Fruit fly (Drosophila melanogaster) ovary, adult (tissue): ENCODE measurements around the gene raskol.

Experiments used
- CG17801 ChIP-seq: fragments of 200-800 bp; optimal IDR thresholded peaks from 2 replicates; lab custom pipeline; 2019; ENCODE audit warnings: missing biosample characterization, mild to moderate bottlenecking, missing genetic modification characterization, moderate library complexity; ENCODE audit not compliant: partially characterized antibody

raskol gene

DNA sequence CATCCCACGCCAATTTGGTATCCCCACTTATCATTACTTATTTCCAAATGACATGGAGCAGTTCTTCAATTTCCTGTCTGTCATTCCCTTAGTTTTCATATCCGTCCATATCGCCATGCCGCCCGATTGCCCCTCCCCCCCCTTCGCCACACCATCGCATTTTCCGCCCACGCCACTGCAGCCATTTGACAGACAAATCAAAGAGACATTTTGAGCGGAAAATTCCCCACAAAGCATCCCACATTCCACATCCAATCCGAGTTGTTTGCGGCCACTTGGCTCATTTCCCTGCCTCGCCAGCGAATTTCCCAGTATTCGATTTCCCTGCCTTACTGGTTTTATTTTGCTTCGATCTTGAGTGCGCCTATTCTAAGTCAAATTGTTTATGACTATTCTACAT is 55.0 kb downstream of the raskol start:
- TF ChIP-seq CG17801 (GFP tag; lab: Kevin White, UChicago): no peak

DNA sequence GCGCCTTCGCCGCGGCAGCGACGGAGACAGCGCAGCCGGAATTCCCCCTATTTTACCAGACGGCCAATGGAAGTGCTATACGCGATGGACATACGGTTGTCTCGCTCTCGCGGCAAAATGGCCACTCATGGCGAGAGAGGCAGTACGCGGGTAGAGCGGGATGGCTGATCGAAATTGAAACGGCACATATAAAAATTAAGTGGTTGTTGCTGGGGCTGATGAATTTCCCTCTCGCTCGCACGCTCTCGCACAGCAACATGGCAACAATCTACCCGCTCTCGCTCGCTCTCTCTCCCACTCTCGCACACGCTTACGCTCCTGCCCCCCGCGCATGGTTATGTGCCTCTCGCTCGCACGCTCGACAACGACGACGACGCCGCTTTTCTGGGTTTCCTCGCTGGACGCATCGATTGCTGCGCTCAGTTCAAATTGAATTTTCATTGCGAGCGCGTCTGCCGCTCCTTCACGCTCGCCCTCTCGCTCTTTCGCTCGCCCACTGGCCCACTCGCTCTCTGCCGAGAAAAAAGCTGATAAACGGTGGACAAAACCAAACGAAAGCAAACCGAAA is 58.3 kb downstream of the raskol start, which contains the start of gene unc-4:
Gene unc-4 (plus strand): TSS at position 440 of the 568 bp plus-strand sequence.
- no peak for TF ChIP-seq CG17801 (GFP tag; lab: Kevin White, UChicago)

DNA sequence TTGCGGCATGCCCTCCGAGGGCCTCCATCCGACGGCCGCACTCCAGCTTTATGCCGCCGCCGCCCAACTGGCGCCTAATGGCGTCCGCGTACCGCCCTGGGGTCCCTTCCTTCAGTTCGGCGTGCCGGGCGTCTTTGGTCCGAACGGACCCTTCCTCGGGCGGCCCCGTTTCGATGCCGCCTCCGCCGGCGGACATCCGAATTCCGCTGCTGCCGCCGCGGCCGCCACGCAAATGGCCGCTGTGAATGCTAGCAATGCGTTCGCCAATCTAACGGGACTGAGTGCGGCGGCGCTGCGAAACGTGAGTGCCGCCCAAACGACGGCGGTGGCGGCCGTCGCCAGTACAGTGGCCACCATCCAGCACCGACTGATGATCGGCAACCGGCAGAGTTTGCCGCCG is 59.2 kb downstream of the raskol start:
- TF ChIP-seq CG17801 (GFP tag; lab: Kevin White, UChicago): no peak

DNA sequence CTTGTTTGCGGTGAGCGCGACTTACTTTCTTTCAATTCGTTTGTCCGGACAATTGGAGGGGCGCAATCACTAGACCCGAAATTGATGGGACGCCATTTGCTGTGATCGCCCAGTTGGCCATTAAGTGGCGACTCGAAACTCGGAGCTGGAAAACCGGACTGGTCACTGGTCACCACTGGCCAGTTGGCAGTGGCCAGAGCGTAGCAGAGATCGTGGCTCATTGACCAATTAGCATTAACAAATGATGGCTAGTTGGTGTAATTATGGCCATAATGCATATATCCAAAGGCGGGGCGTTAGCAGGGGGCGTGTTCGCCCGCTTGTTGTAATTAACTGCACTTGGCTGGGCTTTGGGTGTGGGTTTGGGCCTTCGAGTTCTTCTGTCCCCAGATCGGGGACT is 61.9 kb downstream of the raskol start:
- TF ChIP-seq CG17801 (GFP tag; lab: Kevin White, UChicago): no peak

DNA sequence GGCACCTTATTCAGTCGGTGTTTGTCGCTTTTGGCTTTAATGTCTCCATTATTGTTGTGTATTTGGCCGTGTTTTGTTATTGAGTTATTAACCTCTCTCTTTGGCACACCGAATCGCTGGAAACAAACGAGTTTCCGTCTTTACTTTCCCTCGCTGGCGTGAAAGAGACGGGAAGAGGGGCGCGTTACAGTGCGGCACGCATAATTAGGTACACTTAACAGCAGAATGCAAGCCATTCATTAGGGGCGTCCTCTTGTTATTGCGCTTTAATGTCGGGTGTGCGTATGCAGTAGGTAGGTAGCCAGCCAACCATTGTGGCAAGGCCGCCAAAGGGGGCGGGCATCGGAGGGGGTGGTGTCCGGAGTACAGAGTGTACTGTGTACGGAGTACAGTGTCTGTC is 64.6 kb downstream of the raskol start:
- TF ChIP-seq CG17801 (GFP tag; lab: Kevin White, UChicago): no peak

DNA sequence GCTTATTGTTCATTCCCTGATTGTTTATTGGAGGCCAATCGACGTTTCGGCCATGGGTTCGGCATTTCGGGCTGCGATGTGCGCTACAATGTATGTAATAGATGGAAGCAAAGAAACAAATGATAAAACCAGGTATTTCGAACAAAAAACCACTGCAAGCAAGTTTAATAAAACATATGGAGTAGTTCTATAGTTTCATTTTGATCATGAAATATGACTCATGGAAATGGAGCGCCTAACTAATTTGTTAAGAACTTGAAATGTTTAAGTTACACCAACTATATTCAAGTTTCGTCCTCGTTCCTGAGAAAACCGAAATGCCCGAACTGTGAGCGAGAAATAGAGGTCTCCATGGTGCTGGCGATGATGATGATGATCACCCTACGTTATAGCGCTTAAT is 70.4 kb downstream of the raskol start:
- no peak for TF ChIP-seq CG17801 (GFP tag; lab: Kevin White, UChicago)

DNA sequence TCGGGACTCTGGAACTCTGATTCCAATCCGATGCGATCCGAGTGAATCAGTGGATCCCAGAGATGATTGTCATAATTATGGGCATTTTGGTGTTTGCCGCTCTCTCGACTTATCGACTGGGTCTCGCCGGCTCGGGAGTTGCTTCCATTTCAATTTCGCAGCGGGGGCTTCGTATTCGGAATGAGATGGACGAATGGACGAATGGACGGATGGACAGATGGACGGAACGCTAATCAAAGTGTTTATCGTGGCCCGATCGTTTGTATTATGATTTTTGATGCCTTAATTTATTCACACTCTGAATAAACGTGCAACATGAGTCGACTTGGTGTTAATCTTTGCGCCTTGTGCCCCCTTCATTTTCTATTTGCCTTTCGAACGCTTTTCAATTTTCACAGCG is 70.9 kb downstream of the raskol start:
- TF ChIP-seq CG17801 (GFP tag; lab: Kevin White, UChicago): no peak

DNA sequence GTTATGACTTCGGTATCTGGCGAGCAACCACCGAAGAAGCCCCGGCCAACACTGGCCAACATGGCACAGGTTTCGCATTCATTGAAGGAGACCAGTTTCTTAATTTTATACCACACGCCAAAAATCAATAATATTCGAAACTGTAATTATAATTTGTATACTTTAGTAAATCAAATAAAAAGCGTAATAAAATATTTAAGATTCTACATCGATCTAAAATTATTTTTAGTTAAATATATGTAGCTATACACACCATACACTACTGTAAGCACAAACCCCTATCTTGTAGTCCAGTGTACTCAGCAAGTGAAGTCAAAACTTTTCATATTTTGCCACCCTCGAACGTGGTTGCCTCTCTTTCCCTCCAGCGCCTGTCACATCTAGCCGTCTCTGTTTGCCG is 72.1 kb downstream of the raskol start:
- no peak for TF ChIP-seq CG17801 (GFP tag; lab: Kevin White, UChicago)

DNA sequence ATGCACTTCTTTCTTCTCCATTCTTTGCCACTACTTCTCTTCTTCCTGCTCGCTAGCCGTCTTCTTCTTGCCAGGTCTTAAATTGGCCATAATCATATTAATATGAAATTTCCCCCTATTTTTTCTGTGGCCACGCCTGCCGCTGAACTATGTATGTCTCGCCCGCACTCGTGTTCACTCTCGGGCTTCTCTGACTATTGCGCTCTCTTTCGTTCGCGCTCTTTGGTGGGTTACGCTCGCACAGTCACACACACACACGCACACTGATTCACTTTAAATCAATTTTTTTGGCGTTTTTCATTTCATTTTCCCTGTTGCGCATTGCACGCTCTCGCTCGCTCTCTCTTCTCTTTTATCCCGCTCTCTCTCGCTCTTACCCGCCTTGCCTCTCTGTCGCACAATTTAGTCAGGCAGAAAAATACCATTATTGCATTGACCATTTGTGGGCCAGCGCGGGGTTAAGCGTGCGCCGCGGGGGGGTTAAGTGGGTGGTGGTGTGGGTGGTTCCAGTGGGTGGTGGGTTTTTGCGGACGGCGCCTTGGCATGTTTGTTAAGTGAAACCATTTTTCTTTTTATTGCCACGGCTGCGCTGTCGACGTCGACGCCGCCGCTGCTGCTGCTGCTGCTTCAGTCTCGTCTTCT is 79.6 kb downstream of the raskol start:
- TF ChIP-seq CG17801 (GFP tag; lab: Kevin White, UChicago): no peak

DNA sequence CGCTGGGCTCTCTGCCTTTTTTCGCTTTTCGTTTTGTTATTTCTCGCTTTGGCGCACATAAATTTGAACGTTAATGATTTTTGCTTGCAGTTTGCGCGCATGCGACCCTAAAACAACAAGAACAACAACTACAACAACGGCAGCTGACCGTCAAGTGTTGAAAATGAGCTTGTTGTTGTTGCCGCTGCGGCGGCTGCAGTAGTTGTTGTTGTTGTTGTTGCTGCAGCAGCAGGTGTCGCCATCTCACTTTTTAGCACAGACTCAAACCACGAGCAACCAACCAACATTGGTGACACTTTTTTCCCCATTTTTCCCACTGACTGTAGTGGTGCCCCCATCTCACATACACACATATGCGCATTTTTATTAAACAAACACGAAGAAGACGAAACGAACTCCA is 80.1 kb downstream of the raskol start:
- TF ChIP-seq CG17801 (GFP tag; lab: Kevin White, UChicago): no peak

DNA sequence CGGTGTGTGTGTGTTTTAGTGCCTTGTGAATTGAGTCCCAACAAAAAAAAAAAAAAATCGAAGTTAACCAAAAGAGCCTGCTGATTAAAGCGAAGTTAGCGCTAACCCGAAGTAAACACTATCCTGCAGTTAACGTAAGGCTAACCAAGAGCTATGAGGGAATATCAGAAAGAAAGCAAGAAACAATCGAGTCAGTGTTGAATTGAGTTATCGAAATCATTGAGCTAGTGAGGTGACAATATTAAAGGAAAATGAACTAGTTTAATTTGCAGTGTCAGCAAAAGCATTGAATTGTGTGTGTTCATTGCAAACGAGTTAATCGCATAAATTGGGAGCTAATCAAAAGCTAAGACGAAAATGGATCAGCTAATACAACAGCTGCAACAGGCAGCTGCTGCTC is 80.8 kb downstream of the raskol start, which contains the start of gene OdsH:
Gene OdsH (plus strand): TSS at position 301 of the 400 bp plus-strand sequence.
- no peak for TF ChIP-seq CG17801 (GFP tag; lab: Kevin White, UChicago)

DNA sequence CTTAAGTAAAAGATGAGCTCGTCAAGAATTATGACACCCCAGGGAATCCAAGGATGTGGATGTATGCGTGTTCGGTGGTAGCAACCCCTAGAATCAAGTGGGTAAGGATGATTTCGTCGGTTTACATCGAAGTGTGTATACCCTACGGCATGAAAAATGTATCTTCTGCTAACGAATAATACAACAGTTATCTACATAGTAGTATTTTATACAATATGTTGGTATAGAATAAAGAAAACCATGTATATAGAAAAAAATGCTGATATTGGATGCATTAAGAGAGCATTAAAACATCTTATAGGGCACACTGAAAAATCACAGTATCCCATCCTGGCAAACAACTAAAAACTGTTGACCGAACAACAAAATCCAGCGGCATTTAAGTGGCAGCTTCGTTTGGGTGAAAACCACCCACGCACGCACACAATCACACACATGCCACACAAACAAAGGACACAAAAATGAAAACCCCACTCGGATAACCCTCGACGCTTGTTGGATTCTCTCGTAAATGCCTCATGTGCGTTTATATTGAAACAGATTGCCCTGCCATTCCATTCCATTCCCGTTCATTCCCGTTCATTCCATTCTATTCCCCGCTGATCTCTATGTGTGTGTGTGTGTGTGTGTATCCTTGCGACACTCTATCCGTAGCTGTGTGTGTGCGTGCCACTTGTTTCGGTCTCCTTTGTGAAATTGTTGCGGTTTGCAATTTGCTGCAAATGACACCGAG is 89.3 kb downstream of the raskol start:
- TF ChIP-seq CG17801 (GFP tag; lab: Kevin White, UChicago): no peak

DNA sequence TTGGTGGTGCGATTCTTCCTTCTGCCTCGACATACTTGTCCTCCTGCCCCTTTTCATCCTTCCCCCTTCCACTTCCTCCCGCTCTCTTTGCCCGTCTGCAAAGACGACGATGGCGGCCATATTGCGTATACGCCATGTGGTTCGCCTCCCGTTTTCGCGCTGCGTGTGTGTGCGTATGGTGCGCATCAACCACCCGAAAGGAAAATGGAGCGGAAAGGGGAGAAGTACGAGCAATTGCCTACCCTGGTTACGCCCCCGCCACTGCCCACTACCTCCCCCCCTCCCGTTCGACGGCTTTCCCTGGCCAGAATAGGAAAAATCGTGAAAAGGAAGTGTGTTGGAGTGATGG is 89.8 kb downstream of the raskol start:
- no peak for TF ChIP-seq CG17801 (GFP tag; lab: Kevin White, UChicago)
